Worm (Caenorhabditis elegans): ENCODE data around the gene F43C11.6.

DNA sequence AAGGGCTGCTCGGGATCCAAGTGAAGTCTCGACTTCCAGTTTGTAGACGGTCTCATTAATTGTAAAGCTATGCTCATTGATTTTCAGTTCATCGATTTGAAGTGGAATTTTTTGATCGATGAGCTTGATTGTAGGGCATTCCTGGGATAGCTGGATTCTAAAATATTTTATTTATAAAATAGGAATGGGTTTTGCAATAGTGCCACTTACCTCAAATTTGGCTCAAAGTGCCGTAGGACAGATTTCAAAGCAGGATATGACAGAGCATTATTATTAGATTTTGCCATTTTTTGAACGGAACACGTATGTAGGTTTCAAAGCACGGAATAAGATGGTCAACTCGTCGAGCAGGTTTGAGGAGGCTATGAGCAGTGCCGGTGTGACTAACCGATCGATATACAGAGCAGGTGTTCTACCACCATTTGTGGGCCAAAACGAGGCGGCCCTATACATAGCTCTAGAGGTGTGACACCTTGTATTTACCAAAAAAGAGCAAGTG is 46.4 kb upstream of the F43C11.6 start, which contains the start of gene fbxc-25:
- TF ChIP-seq hmg-4 (GFP tag; optimal IDR thresholded peaks at IDR 0.05) (no peak), ama-1 (optimal IDR thresholded peaks at IDR 0.05) (no peak), hnd-1 (tag; optimal IDR thresholded peaks at IDR 0.05) (no peak), tra-4 (tag; optimal IDR thresholded peaks at IDR 0.05) (no peak), sea-1 (GFP tag; conservative IDR thresholded peaks at IDR 0.05) (no peak), ceh-13 (GFP tag; optimal IDR thresholded peaks at IDR 0.05) (no peak), flt-1 (GFP tag; IDR thresholded peaks at IDR 0.05) (no peak), pes-1 (GFP tag; IDR thresholded peaks at IDR 0.05) (no peak), aly-1 (tag; optimal IDR thresholded peaks at IDR 0.05) (no peak)

Measured in whole organism, early embryonic.